Fruit fly (Drosophila melanogaster): ENCODE measurements around the gene CG13893.

The CG13893 gene

DNA sequence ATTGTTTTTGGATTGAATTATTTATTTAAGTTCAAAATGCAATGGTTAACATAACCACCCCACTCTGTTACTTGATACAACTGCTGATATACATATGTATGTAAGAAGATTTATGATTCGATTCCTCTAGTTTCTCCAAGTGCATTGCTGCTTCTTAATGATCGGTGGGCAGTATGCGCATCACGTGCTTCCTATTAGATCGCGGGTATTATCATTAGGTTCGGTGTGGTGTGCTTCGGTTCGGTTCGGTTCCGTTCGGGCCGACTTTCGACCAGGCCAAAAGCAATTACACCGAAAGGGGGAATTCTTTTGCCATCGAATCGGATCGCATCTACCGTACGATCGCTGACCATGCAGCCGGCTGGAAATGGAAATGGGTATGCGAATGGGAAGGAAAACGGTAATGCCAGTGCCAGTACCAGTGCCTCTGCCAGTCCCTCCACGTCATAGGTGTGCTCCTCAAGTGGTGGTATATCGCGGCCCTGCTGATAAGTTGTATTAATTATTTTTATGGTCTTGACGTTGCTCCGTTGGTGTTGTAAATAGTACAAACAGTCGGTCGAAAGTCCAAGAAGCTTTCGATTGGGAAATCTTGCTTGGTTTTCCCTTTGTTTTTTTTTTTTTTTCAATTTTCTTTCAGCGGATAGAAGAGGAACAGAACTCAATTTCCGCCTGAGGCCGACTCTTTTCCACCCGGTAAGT is 33.7 kb upstream of the CG13893 start (continued):
- TF ChIP-seq Sox102F (GFP tag; optimal IDR thresholded peaks at IDR 0.05): no peak
- TF ChIP-seq achi (GFP tag; optimal IDR thresholded peaks at IDR 0.05): peak; percentile 13
- TF ChIP-seq CG6854 (GFP tag; optimal IDR thresholded peaks at IDR 0.05): no peak
- TF ChIP-seq Eip93F (GFP tag; optimal IDR thresholded peaks at IDR 0.05): no peak
- TF ChIP-seq CG16779 (tag; optimal IDR thresholded peaks at IDR 0.05): no peak
- peak; percentile 35 for TF ChIP-seq svp (GFP tag)
- no peak for TF ChIP-seq CG8319 (GFP tag; optimal IDR thresholded peaks at IDR 0.05)
- TF ChIP-seq CG1621 (tag; optimal IDR thresholded peaks at IDR 0.05): no peak
- TF ChIP-seq eg (GFP tag; IDR thresholded peaks at IDR 0.05): peak; percentile 28; the same call in 1 of the 3 replicates
- TF ChIP-seq CG10669 (GFP tag; optimal IDR thresholded peaks at IDR 0.05): no peak
- no peak for TF ChIP-seq Smox (GFP tag; optimal IDR thresholded peaks at IDR 0.05)
- no peak for TF ChIP-seq Met (GFP tag; optimal IDR thresholded peaks at IDR 0.05)
- no peak for TF ChIP-seq pdm3 (GFP tag; optimal IDR thresholded peaks at IDR 0.05)
- TF ChIP-seq Gug (GFP tag; IDR thresholded peaks at IDR 0.05): no peak

DNA sequence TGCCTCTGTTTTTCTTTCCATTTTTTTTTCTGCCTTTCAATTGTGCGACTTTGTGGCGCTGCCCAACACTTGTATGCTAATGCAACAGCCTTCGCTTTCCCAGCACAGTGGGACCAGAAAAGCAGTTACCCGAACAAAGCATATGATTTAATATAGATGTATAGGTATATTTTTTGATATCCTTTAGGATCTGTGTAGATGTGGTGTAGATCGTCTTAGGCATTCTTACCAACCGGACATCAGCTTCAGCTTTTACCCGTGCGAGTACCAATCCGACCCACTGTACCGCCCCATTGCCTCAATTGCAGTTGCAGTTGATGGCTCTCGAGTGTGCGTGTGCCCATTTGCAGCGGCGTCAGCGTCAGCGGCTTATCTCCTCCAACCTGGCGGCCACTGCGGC is 32.6 kb upstream of the CG13893 start:
- TF ChIP-seq CG15336 (GFP tag; IDR thresholded peaks at IDR 0.05) (peak; percentile 99), CG10631 (GFP tag; optimal IDR thresholded peaks at IDR 0.05) (peak; percentile 91), lz (GFP tag; optimal IDR thresholded peaks at IDR 0.05) (peak; percentile 67), CG6276 (GFP tag; optimal IDR thresholded peaks at IDR 0.05) (peak; percentile 97), dsx (GFP tag; optimal IDR thresholded peaks at IDR 0.05; ENCODE audit: poor library complexity, severe bottlenecking) (peak; percentile 42), CG6163 (GFP tag; IDR thresholded peaks at IDR 0.05) (peak; percentile 97), CG8119 (GFP tag; IDR thresholded peaks at IDR 0.05) (peak; percentile 98), CG16779 (tag; optimal IDR thresholded peaks at IDR 0.05) (peak; percentile 81), Lpt (GFP tag; optimal IDR thresholded peaks at IDR 0.05) (peak; percentile 97), Sox14 (GFP tag; optimal IDR thresholded peaks at IDR 0.05) (peak; percentile 90), CG3032 (tag; optimal IDR thresholded peaks at IDR 0.05) (peak; percentile 64), CG11294 (GFP tag; IDR thresholded peaks at IDR 0.05) (peak; percentile 95), Eip78C (GFP tag) (peak; percentile 96), CG6808 (GFP tag; optimal IDR thresholded peaks at IDR 0.05) (peak; percentile 64), fd59A (GFP tag; optimal IDR thresholded peaks at IDR 0.05) (peak; percentile 75), CG7368 (GFP tag; optimal IDR thresholded peaks at IDR 0.05) (peak; percentile 81), CG31627 (GFP tag; optimal IDR thresholded peaks at IDR 0.05) (peak; percentile 65), Met (GFP tag; optimal IDR thresholded peaks at IDR 0.05) (peak; percentile 66), pdm3 (GFP tag; optimal IDR thresholded peaks at IDR 0.05) (peak; percentile 93), CG11902 (GFP tag; optimal IDR thresholded peaks at IDR 0.05) (peak; percentile 66), CG6792 (GFP tag; optimal IDR thresholded peaks at IDR 0.05) (peak; percentile 73), fkh (GFP tag; optimal IDR thresholded peaks at IDR 0.05) (no peak), Hr38 (GFP tag; optimal IDR thresholded peaks at IDR 0.05) (peak; percentile 72), fd85E (GFP tag; optimal IDR thresholded peaks at IDR 0.05) (peak; percentile 49), ss (GFP tag; optimal IDR thresholded peaks at IDR 0.05) (peak; percentile 38 to 52), CG8632 (GFP tag; optimal IDR thresholded peaks at IDR 0.05) (peak; percentile 61), Hr39 (GFP tag; optimal IDR thresholded peaks at IDR 0.05) (peak; percentile 71), CG4318 (GFP tag; optimal IDR thresholded peaks at IDR 0.05) (peak; percentile 98), cyc (GFP tag; optimal IDR thresholded peaks at IDR 0.05) (peak; percentile 66), CG11762 (GFP tag; optimal IDR thresholded peaks at IDR 0.05; ENCODE audit: insufficient read depth) (peak; percentile 79), svp (GFP tag) (peak; percentile 63), Smox (GFP tag; optimal IDR thresholded peaks at IDR 0.05) (peak; percentile 48), spab (GFP tag; optimal IDR thresholded peaks at IDR 0.05) (peak; percentile 70), Blimp-1 (GFP tag; optimal IDR thresholded peaks at IDR 0.05) (no peak), Ets21C (GFP tag; optimal IDR thresholded peaks at IDR 0.05) (peak; percentile 37), CG9139 (GFP tag; optimal IDR thresholded peaks at IDR 0.05) (no peak), achi (GFP tag; optimal IDR thresholded peaks at IDR 0.05) (peak; percentile 92), dac (GFP tag; optimal IDR thresholded peaks at IDR 0.05) (peak; percentile 98), salr (GFP tag; optimal IDR thresholded peaks at IDR 0.05) (peak; percentile 52 to 95), CG8319 (GFP tag; optimal IDR thresholded peaks at IDR 0.05) (peak; percentile 52), vri (GFP tag; optimal IDR thresholded peaks at IDR 0.05) (peak; percentile 6)

Data from whole organism, prepupa.